Fruit fly (Drosophila melanogaster) S2 (cell line): ENCODE results near the gene Acn.

Source experiments
- CG8478 ChIP-seq: fragments of >200 bp; optimal IDR thresholded peaks from 2 replicates; lab custom pipeline; 2018
- CTCF ChIP-seq, 2 experiments: fragments of >200 bp; optimal IDR thresholded peaks; 2 replicates each; lab custom pipeline; 2018

- no peak for TF ChIP-seq CG8478 (lab: Kevin White, UChicago)
- TF ChIP-seq CTCF (optimal IDR thresholded peaks at IDR 0.05; lab: Kevin White, UChicago): no peak
Observed at dm6 chr2L:19033288-19033687, 11.9 kb upstream of the Acn start, which contains the start of gene hook.
